Worm (Caenorhabditis elegans) whole organism, L2 larva: ENCODE measurements around the gene srz-58.

Experiments used
- F13H6.1 ChIP-seq: sonication (generic microtip); optimal IDR thresholded peaks from 2 replicates; lab custom pipeline; 2016; ENCODE audit warnings: missing genetic modification characterization, missing compliant biosample characterization
- Y55F3AM.14 ChIP-seq: fragments of 200-800 bp; sonication (Bioruptor generic); optimal IDR thresholded peaks from 2 replicates; lab custom pipeline; 2018; ENCODE audit warnings: mild to moderate bottlenecking, missing genetic modification characterization, missing compliant biosample characterization
- alr-1 ChIP-seq: fragments of 150-350 bp; optimal IDR thresholded peaks from 2 replicates; lab custom pipeline; 2014; ENCODE audit warnings: missing biosample characterization, missing genetic modification characterization
- ama-1 ChIP-seq: fragments of 150-350 bp; optimal IDR thresholded peaks from 2 replicates; lab custom pipeline; 2018; ENCODE audit warnings: inconsistent platforms
- blmp-1 ChIP-seq: sonication (generic microtip); optimal IDR thresholded peaks from 2 replicates; lab custom pipeline; 2017; ENCODE audit warnings: missing genetic modification characterization, mild to moderate bottlenecking, missing compliant biosample characterization, antibody characterized with exemption, moderate library complexity; ENCODE audit not compliant: insufficient read depth
- ceh-16 ChIP-seq: fragments of 150-350 bp; optimal IDR thresholded peaks from 2 replicates; lab custom pipeline; 2014; ENCODE audit warnings: missing biosample characterization, missing genetic modification characterization
- ceh-82 ChIP-seq: fragments of 150-350 bp; optimal IDR thresholded peaks from 2 replicates; lab custom pipeline; 2014; ENCODE audit warnings: missing biosample characterization, missing genetic modification characterization
- crh-2 ChIP-seq: sonication (generic microtip); optimal IDR thresholded peaks from 2 replicates; lab custom pipeline; 2017; ENCODE audit warnings: missing biosample characterization, missing genetic modification characterization
- egl-27 ChIP-seq: sonication (generic microtip); optimal IDR thresholded peaks from 3 replicates; lab custom pipeline; 2017; ENCODE audit warnings: missing biosample characterization, missing genetic modification reagents, missing genetic modification characterization
- elt-1 ChIP-seq: fragments of 150-350 bp; optimal IDR thresholded peaks from 2 replicates; lab custom pipeline; 2014; ENCODE audit warnings: missing biosample characterization, missing genetic modification characterization
- elt-3 ChIP-seq: sonication (generic microtip); optimal IDR thresholded peaks from 2 replicates; lab custom pipeline; 2017; ENCODE audit warnings: missing biosample characterization, missing genetic modification characterization
- fos-1 ChIP-seq: fragments of 150-350 bp; optimal IDR thresholded peaks from 2 replicates; lab custom pipeline; 2014; ENCODE audit warnings: missing biosample characterization, missing genetic modification characterization
- gmeb-1 ChIP-seq: fragments of 150-350 bp; optimal IDR thresholded peaks from 2 replicates; lab custom pipeline; 2014; ENCODE audit warnings: missing biosample characterization, missing genetic modification characterization
- lin-11 ChIP-seq: fragments of 150-350 bp; sonication (generic microtip); optimal IDR thresholded peaks from 2 replicates; lab custom pipeline; 2014; ENCODE audit warnings: missing biosample characterization, missing genetic modification characterization, inconsistent platforms, mixed read lengths
- lin-13 ChIP-seq: fragments of 150-350 bp; optimal IDR thresholded peaks from 2 replicates; lab custom pipeline; 2014; ENCODE audit warnings: missing biosample characterization, missing genetic modification reagents, missing genetic modification characterization
- lin-39 ChIP-seq: fragments of 150-350 bp; optimal IDR thresholded peaks from 2 replicates; lab custom pipeline; 2014; ENCODE audit warnings: missing biosample characterization, missing genetic modification reagents, missing genetic modification characterization
- lsy-2 ChIP-seq, 2 experiments: fragments of 150-350 bp in 1 of 2; sonication (generic microtip) in 1 of 2; optimal IDR thresholded peaks; 2 replicates each; lab custom pipeline; 2014 to 2017; ENCODE audit warnings: missing biosample characterization in 2 of 2, missing genetic modification characterization in 2 of 2
- mab-5 ChIP-seq: fragments of 150-350 bp; optimal IDR thresholded peaks from 2 replicates; lab custom pipeline; 2014; ENCODE audit warnings: missing biosample characterization, missing genetic modification characterization
- mbf-1 ChIP-seq: sonication (generic microtip); optimal IDR thresholded peaks from 2 replicates; lab custom pipeline; 2017; ENCODE audit warnings: missing biosample characterization, missing genetic modification characterization
- mdl-1 ChIP-seq, 2 experiments: fragments of 150-350 bp in 1 of 2; sonication (generic microtip) in 1 of 2; optimal IDR thresholded peaks; 2 replicates each; lab custom pipeline; 2017; ENCODE audit warnings: missing biosample characterization in 2 of 2, missing genetic modification characterization in 2 of 2
- nhr-10 ChIP-seq: sonication (generic microtip); optimal IDR thresholded peaks from 2 replicates; lab custom pipeline; 2017; ENCODE audit warnings: missing biosample characterization, missing genetic modification characterization
- nhr-11 ChIP-seq: fragments of 150-350 bp; optimal IDR thresholded peaks from 2 replicates; lab custom pipeline; 2014; ENCODE audit warnings: missing biosample characterization, missing genetic modification characterization
- nhr-12 ChIP-seq: fragments of 150-350 bp; optimal IDR thresholded peaks from 2 replicates; lab custom pipeline; 2014; ENCODE audit warnings: missing biosample characterization, missing genetic modification characterization
- nhr-129 ChIP-seq: fragments of 150-350 bp; optimal IDR thresholded peaks from 2 replicates; lab custom pipeline; 2014; ENCODE audit warnings: missing biosample characterization, missing genetic modification characterization
- nhr-21 ChIP-seq: fragments of 150-350 bp; optimal IDR thresholded peaks from 2 replicates; lab custom pipeline; 2014; ENCODE audit warnings: missing biosample characterization, missing genetic modification characterization
- nhr-23 ChIP-seq: fragments of 150-350 bp; optimal IDR thresholded peaks from 2 replicates; lab custom pipeline; 2014; ENCODE audit warnings: missing biosample characterization, missing genetic modification reagents, missing genetic modification characterization
- nhr-25 ChIP-seq: fragments of 150-350 bp; sonication (generic microtip); optimal IDR thresholded peaks from 3 replicates; lab custom pipeline; 2014; ENCODE audit warnings: missing biosample characterization, missing genetic modification characterization
- nhr-77 ChIP-seq: fragments of 150-350 bp; optimal IDR thresholded peaks from 2 replicates; lab custom pipeline; 2014; ENCODE audit warnings: missing biosample characterization, missing genetic modification characterization
- sem-4 ChIP-seq: fragments of 150-350 bp; optimal IDR thresholded peaks from 2 replicates; lab custom pipeline; 2014; ENCODE audit warnings: missing biosample characterization, missing genetic modification reagents, missing genetic modification characterization
- skn-1 ChIP-seq: sonication (generic microtip); optimal IDR thresholded peaks from 2 replicates; lab custom pipeline; 2017; ENCODE audit warnings: missing biosample characterization, missing genetic modification characterization
- sma-3 ChIP-seq: sonication (generic microtip); optimal IDR thresholded peaks from 2 replicates; lab custom pipeline; 2016; ENCODE audit warnings: missing genetic modification reagents, missing genetic modification characterization, missing compliant biosample characterization
- sma-9 ChIP-seq, 2 experiments: fragments of 150-350 bp in 1 of 2; sonication (generic microtip) in 1 of 2; optimal IDR thresholded peaks; 2 replicates each; lab custom pipeline; 2014 to 2016; ENCODE audit warnings: missing genetic modification characterization in 2 of 2, mild to moderate bottlenecking in 1 of 2, missing biosample characterization in 1 of 2, missing compliant biosample characterization in 1 of 2, missing genetic modification reagents in 1 of 2, moderate library complexity in 1 of 2
- snpc-4 ChIP-seq: fragments of 150-350 bp; optimal IDR thresholded peaks from 2 replicates; lab custom pipeline; 2014; ENCODE audit warnings: missing biosample characterization, missing genetic modification characterization
- unc-39 ChIP-seq: fragments of 150-350 bp; optimal IDR thresholded peaks from 2 replicates; lab custom pipeline; 2014; ENCODE audit warnings: missing biosample characterization, missing genetic modification characterization
- unc-55 ChIP-seq: fragments of 150-350 bp; sonication (generic microtip); optimal IDR thresholded peaks from 3 replicates; lab custom pipeline; 2014; ENCODE audit warnings: missing biosample characterization, missing genetic modification reagents, missing genetic modification characterization
- unc-62 ChIP-seq: fragments of 150-350 bp; optimal IDR thresholded peaks from 2 replicates; lab custom pipeline; 2014; ENCODE audit warnings: missing biosample characterization, missing genetic modification reagents, missing genetic modification characterization
- zag-1 ChIP-seq: fragments of 150-350 bp; optimal IDR thresholded peaks from 2 replicates; lab custom pipeline; 2014; ENCODE audit warnings: missing biosample characterization, missing genetic modification characterization
- ztf-1 ChIP-seq: fragments of 200-800 bp; sonication (Bioruptor generic); conservative IDR thresholded peaks from 2 replicates; pipeline ENCODE4 v1.3.6; 2022; ENCODE audit warnings: missing genetic modification characterization, missing compliant biosample characterization
- ztf-4 ChIP-seq: fragments of 150-350 bp; optimal IDR thresholded peaks from 2 replicates; lab custom pipeline; 2014; ENCODE audit warnings: missing biosample characterization, missing genetic modification characterization

The srz-58 gene

ce11 chrV:17317786-17318185 lies at the start of gene srz-58:
Gene srz-58 (plus strand): TSS chrV:17318147.
- TF ChIP-seq elt-3 (no peak), skn-1 (tag; lab: Kevin White, UChicago) (no peak), ztf-1 (GFP tag; lab: Robert Waterston, UW) (no peak), nhr-10 (tag; lab: Kevin White, UChicago) (no peak), mbf-1 (tag; lab: Kevin White, UChicago) (no peak), ztf-4 (tag; lab: Kevin White, UChicago) (no peak), lsy-2 (tag; optimal IDR thresholded peaks at IDR 0.05; lab: Kevin White, UChicago) (no peak), lin-13 (GFP tag; lab: Kevin White, UChicago) (no peak), sma-9 (GFP tag; optimal IDR thresholded peaks at IDR 0.05; lab: Kevin White, UChicago) (no peak), sma-9 (tag; optimal IDR thresholded peaks at IDR 0.05; lab: Kevin White, UChicago) (no peak), crh-2 (tag; lab: Kevin White, UChicago) (no peak), nhr-25 (tag; lab: Kevin White, UChicago) (no peak), unc-62 (no peak), nhr-23 (tag; lab: Kevin White, UChicago) (no peak), elt-1 (tag; lab: Kevin White, UChicago) (no peak), lin-39 (no peak), zag-1 (tag; lab: Kevin White, UChicago) (no peak), fos-1 (tag; lab: Kevin White, UChicago) (no peak)

ce11 chrV:17272112-17272511 lies 45.8 kb upstream of the srz-58 start:
- TF ChIP-seq snpc-4 (no peak), sma-3 (GFP tag; lab: Kevin White, UChicago) (no peak), unc-39 (tag; lab: Kevin White, UChicago) (no peak)

- no peak for TF ChIP-seq lin-11 (tag; lab: Kevin White, UChicago)
- no peak for TF ChIP-seq unc-62
- TF ChIP-seq gmeb-1 (tag; lab: Kevin White, UChicago) = no peak
- no peak for TF ChIP-seq mab-5
- no peak for TF ChIP-seq nhr-21 (tag; lab: Kevin White, UChicago)
- TF ChIP-seq sem-4 = no peak
- TF ChIP-seq unc-55 (GFP tag; lab: Kevin White, UChicago) = no peak
- TF ChIP-seq blmp-1 (tag; lab: Kevin White, UChicago) = no peak
- TF ChIP-seq nhr-11 (tag; lab: Kevin White, UChicago) = no peak
- no peak for TF ChIP-seq fos-1 (tag; lab: Kevin White, UChicago)
- no peak for TF ChIP-seq nhr-77 (tag; lab: Kevin White, UChicago)
- TF ChIP-seq elt-3 = no peak
- TF ChIP-seq, all 48 proteins: peak for 0
Measured at ce11 chrV:17273249-17273648, 44.7 kb upstream of the srz-58 start, which contains the start of gene K10G4.10. Gene K10G4.10 (plus strand): TSS chrV:17273549.

- TF ChIP-seq zag-1 (tag; lab: Kevin White, UChicago) = no peak
- no peak for TF ChIP-seq nhr-25 (tag; lab: Kevin White, UChicago)
- no peak for TF ChIP-seq sma-3 (GFP tag; lab: Kevin White, UChicago)
- TF ChIP-seq nhr-10 (tag; lab: Kevin White, UChicago) = no peak
- no peak for TF ChIP-seq Y55F3AM.14 (GFP tag; lab: Kevin White, UChicago)
- no peak for TF ChIP-seq lin-11 (tag; lab: Kevin White, UChicago)
- TF ChIP-seq sem-4 = no peak
- TF ChIP-seq nhr-129 (tag; lab: Kevin White, UChicago) = no peak
Measured at ce11 chrV:17284159-17284558, 33.8 kb upstream of the srz-58 start.

- no peak for TF ChIP-seq mbf-1 (tag; lab: Kevin White, UChicago)
- TF ChIP-seq unc-39 (tag; lab: Kevin White, UChicago) = no peak
- no peak for TF ChIP-seq sma-3 (GFP tag; lab: Kevin White, UChicago)
- no peak for TF ChIP-seq nhr-12 (tag; lab: Kevin White, UChicago)
- TF ChIP-seq nhr-129 (tag; lab: Kevin White, UChicago) = no peak
- no peak for TF ChIP-seq ceh-16 (tag; lab: Kevin White, UChicago)
- no peak for TF ChIP-seq unc-62
- TF ChIP-seq ceh-82 (tag; lab: Kevin White, UChicago) = no peak
- no peak for TF ChIP-seq sem-4
- no peak for TF ChIP-seq elt-1 (tag; lab: Kevin White, UChicago)
- TF ChIP-seq lin-13 (GFP tag; lab: Kevin White, UChicago) = no peak
- no peak for TF ChIP-seq F13H6.1 (tag; lab: Kevin White, UChicago)
- TF ChIP-seq blmp-1 (tag; lab: Kevin White, UChicago) = no peak
- TF ChIP-seq egl-27 (tag; lab: Kevin White, UChicago) = no peak
- TF ChIP-seq sma-9 (GFP tag; optimal IDR thresholded peaks at IDR 0.05; lab: Kevin White, UChicago) = no peak
- no peak for TF ChIP-seq sma-9 (tag; optimal IDR thresholded peaks at IDR 0.05; lab: Kevin White, UChicago)
- no peak for TF ChIP-seq lsy-2 (tag; optimal IDR thresholded peaks at IDR 0.05; lab: Kevin White, UChicago)
- TF ChIP-seq alr-1 (tag; lab: Kevin White, UChicago) = no peak
- TF ChIP-seq ama-1 (lab: Kevin White, UChicago) = no peak
- TF ChIP-seq snpc-4 = no peak
- TF ChIP-seq mdl-1 (tag; optimal IDR thresholded peaks at IDR 0.05; lab: Kevin White, UChicago) = no peak
Measured at ce11 chrV:17292740-17293139, 25.2 kb upstream of the srz-58 start.
